Fruit fly (Drosophila melanogaster): ENCODE data around the gene CG43347.
A peak's percentile ranks its signal among the peaks of the same experiment; 100 is the strongest.

The CG43347 gene

DNA sequence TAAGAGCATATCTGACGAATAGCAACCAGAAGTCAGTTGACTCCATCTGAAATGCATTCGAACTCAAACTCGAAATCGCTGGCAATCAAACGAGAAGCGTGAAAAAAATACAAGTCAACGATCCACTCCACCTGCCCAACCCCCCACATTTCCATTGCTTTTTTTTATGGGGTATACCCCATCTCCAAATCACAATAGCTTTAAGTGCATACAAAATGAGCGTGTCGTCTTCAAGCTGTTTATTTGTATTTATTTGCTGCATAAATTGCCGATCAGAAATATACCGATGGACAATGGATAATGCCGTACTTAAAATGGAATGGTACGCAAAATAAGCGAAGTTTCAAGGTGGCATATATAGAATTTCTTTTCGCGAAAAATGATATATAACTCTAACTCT, 40.4 kb downstream of the CG43347 start:
- TF ChIP-seq bab1 (GFP tag; optimal IDR thresholded peaks at IDR 0.05) (no peak), tj (GFP tag; optimal IDR thresholded peaks at IDR 0.05) (peak; percentile 52)

DNA sequence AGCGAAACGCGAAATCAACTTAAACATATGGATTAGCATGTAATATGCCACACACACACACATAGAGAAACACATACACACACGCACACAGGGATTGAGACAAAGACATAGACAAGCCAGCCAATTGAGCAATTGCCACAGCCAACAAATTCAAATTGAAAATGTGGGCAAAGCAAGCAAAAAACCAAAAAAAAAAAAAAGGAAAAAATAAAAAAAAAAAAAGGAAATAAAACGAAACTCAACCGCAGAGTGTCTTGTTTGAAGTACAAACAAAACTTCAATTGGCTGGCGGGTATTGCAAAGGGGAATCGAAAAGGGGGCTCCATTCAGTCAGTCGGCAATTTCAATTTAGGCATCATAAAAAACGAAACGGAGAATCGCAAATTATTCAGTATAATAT, 42.2 kb downstream of the CG43347 start:
- TF ChIP-seq CG7045 (GFP tag; optimal IDR thresholded peaks at IDR 0.05) (no peak), cnc (optimal IDR thresholded peaks at IDR 0.05) (no peak), CG7101 (tag; optimal IDR thresholded peaks at IDR 0.05) (no peak), CG33017 (tag; optimal IDR thresholded peaks at IDR 0.05) (no peak), Hr96 (GFP tag; optimal IDR thresholded peaks at IDR 0.05) (no peak), CG14711 (tag; optimal IDR thresholded peaks at IDR 0.05) (no peak), CG11617 (GFP tag; optimal IDR thresholded peaks at IDR 0.05) (no peak), Clk (GFP tag; optimal IDR thresholded peaks at IDR 0.05) (no peak), kay (GFP tag; ENCODE audit: borderline replicate concordance) (no peak), pad (GFP tag; optimal IDR thresholded peaks at IDR 0.05) (no peak), CG1620 (GFP tag; optimal IDR thresholded peaks at IDR 0.05) (no peak), bab1 (GFP tag; optimal IDR thresholded peaks at IDR 0.05) (no peak), CG5204 (GFP tag; optimal IDR thresholded peaks at IDR 0.05) (no peak), tj (GFP tag; optimal IDR thresholded peaks at IDR 0.05) (no peak), ovo (GFP tag; optimal IDR thresholded peaks at IDR 0.05) (no peak), Mnt (GFP tag; optimal IDR thresholded peaks at IDR 0.05) (no peak), CG12768 (GFP tag; optimal IDR thresholded peaks at IDR 0.05) (no peak), toe (GFP tag; optimal IDR thresholded peaks at IDR 0.05) (no peak), cic (GFP tag; optimal IDR thresholded peaks at IDR 0.05) (no peak)

DNA sequence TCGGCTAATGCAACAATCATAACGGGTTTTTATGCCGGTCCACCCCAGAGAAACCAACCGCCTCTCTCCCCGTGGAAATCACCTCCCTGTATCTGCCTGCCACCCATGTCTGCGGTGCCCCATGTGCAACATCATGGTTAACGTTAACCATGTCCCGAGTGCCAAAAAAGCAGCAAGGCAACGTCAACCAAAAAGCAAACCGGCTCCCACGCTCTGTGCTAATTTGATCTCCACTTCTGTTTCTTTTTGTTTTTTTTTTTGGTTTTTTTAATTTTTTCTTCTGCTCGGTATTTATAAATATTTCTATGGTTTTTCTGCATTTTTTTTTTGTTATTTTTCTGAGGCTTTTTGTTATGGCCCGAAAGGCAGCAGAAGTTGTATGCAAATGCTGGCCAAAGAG, 43.0 kb downstream of the CG43347 start:
- TF ChIP-seq cic (GFP tag; optimal IDR thresholded peaks at IDR 0.05) (no peak), CG12768 (GFP tag; optimal IDR thresholded peaks at IDR 0.05) (no peak), cnc (optimal IDR thresholded peaks at IDR 0.05) (no peak), CG1620 (GFP tag; optimal IDR thresholded peaks at IDR 0.05) (no peak), toe (GFP tag; optimal IDR thresholded peaks at IDR 0.05) (no peak), Clk (GFP tag; optimal IDR thresholded peaks at IDR 0.05) (no peak), Mnt (GFP tag; optimal IDR thresholded peaks at IDR 0.05) (no peak), CG7101 (tag; optimal IDR thresholded peaks at IDR 0.05) (no peak), tj (GFP tag; optimal IDR thresholded peaks at IDR 0.05) (no peak), kay (GFP tag; ENCODE audit: borderline replicate concordance) (no peak), pad (GFP tag; optimal IDR thresholded peaks at IDR 0.05) (no peak), Crg-1 (GFP tag; optimal IDR thresholded peaks at IDR 0.05) (no peak), CG33017 (tag; optimal IDR thresholded peaks at IDR 0.05) (no peak), bab1 (GFP tag; optimal IDR thresholded peaks at IDR 0.05) (no peak), CG5204 (GFP tag; optimal IDR thresholded peaks at IDR 0.05) (no peak), CG11617 (GFP tag; optimal IDR thresholded peaks at IDR 0.05) (no peak), Hr96 (GFP tag; optimal IDR thresholded peaks at IDR 0.05) (no peak), CG7045 (GFP tag; optimal IDR thresholded peaks at IDR 0.05) (no peak), ovo (GFP tag; optimal IDR thresholded peaks at IDR 0.05) (no peak)

DNA sequence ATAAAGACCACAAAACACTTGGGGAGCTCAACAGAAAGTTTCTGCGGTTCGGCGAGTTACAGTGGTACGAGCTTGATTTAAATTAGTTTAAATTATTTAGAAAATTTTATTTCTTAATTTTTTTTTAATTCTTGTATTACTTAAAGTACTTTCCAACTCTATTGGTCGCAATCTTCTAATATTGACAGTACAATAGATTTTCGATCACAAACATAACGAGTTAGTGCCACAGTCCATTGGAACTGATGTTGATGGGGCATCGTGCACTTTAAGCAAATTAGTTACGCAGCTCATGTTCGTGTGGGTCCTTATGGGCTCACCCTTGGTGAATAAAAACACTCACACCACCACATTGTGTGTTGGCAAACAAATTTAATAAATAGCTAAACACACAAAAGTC, 46.4 kb downstream of the CG43347 start:
- TF ChIP-seq cnc (optimal IDR thresholded peaks at IDR 0.05) (no peak), Clk (GFP tag; optimal IDR thresholded peaks at IDR 0.05) (no peak), cic (GFP tag; optimal IDR thresholded peaks at IDR 0.05) (no peak), pad (GFP tag; optimal IDR thresholded peaks at IDR 0.05) (no peak), CG14711 (tag; optimal IDR thresholded peaks at IDR 0.05) (no peak), Crg-1 (GFP tag; optimal IDR thresholded peaks at IDR 0.05) (no peak), tj (GFP tag; optimal IDR thresholded peaks at IDR 0.05) (no peak), CG1620 (GFP tag; optimal IDR thresholded peaks at IDR 0.05) (no peak), CG12768 (GFP tag; optimal IDR thresholded peaks at IDR 0.05) (no peak), CG5204 (GFP tag; optimal IDR thresholded peaks at IDR 0.05) (no peak), CG33017 (tag; optimal IDR thresholded peaks at IDR 0.05) (no peak), CG11617 (GFP tag; optimal IDR thresholded peaks at IDR 0.05) (no peak), Mnt (GFP tag; optimal IDR thresholded peaks at IDR 0.05) (no peak), ovo (GFP tag; optimal IDR thresholded peaks at IDR 0.05) (no peak), Hr96 (GFP tag; optimal IDR thresholded peaks at IDR 0.05) (no peak), kay (GFP tag; ENCODE audit: borderline replicate concordance) (no peak), toe (GFP tag; optimal IDR thresholded peaks at IDR 0.05) (no peak), bab1 (GFP tag; optimal IDR thresholded peaks at IDR 0.05) (no peak)

DNA sequence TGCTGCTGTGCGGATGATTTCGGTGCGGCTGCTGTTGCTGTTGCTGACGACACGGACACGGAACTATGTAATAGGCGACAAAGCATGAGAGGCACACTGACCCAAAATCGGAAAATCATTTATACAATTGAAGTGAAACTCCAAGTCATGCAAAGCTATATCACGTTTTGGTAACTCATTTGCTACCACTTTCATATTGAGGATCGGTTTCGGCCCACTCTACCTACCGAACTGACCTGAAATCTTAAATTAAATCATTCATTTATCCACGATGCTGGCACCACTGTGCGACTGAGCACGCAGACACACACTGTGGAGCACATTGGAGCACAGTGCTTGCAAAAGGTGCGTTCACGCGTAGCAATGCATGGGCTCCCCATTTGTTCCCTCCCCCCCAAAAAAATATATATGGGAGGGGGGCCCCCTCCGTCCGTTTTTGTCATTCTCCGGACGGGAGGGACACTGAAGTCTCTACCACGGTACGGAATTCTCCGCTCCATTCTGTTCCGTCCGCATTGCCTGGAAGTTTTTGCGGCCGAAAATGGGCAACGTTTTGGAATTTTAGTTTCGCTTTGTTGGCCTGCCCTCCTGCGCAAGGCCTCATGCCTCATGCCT, 49.7 kb downstream of the CG43347 start:
- TF ChIP-seq kay (GFP tag; ENCODE audit: borderline replicate concordance): no peak
- TF ChIP-seq CG1620 (GFP tag; optimal IDR thresholded peaks at IDR 0.05): no peak
- TF ChIP-seq CG33017 (tag; optimal IDR thresholded peaks at IDR 0.05): no peak
- TF ChIP-seq Mnt (GFP tag; optimal IDR thresholded peaks at IDR 0.05): no peak
- TF ChIP-seq CG5204 (GFP tag; optimal IDR thresholded peaks at IDR 0.05): no peak
- TF ChIP-seq Clk (GFP tag; optimal IDR thresholded peaks at IDR 0.05): no peak
- TF ChIP-seq CG11617 (GFP tag; optimal IDR thresholded peaks at IDR 0.05): no peak
- TF ChIP-seq CG7045 (GFP tag; optimal IDR thresholded peaks at IDR 0.05): no peak
- TF ChIP-seq tj (GFP tag; optimal IDR thresholded peaks at IDR 0.05): no peak
- no peak for TF ChIP-seq CG14711 (tag; optimal IDR thresholded peaks at IDR 0.05)
- TF ChIP-seq bab1 (GFP tag; optimal IDR thresholded peaks at IDR 0.05): no peak
- TF ChIP-seq cic (GFP tag; optimal IDR thresholded peaks at IDR 0.05): no peak
- TF ChIP-seq pad (GFP tag; optimal IDR thresholded peaks at IDR 0.05): no peak

DNA sequence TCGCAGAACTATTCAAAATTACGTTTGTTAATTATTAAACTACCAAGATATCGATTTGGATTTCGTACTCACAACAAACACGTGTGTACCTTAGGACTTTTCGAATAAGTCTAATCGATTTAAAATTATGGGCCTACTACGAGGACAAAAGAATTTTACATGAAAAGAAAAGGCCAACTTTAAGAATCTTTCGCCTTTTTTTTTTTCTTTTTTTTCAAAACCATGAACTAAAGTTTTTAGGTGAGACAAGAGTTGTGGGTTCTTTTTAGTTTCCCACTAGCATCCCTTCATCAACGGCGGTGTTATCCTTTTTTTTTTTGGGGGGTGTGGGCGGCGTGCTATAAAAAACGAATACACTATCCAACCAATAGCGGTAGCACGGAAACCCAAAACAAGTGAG, 53.5 kb downstream of the CG43347 start, which contains the start of gene CG15296:
Gene CG15296 (minus strand): TSS at position 101 of the 400 bp plus-strand sequence.
- no peak for TF ChIP-seq toe (GFP tag; optimal IDR thresholded peaks at IDR 0.05)
- no peak for TF ChIP-seq CG1620 (GFP tag; optimal IDR thresholded peaks at IDR 0.05)
- TF ChIP-seq CG11617 (GFP tag; optimal IDR thresholded peaks at IDR 0.05): no peak
- TF ChIP-seq kay (GFP tag; ENCODE audit: borderline replicate concordance): no peak
- no peak for TF ChIP-seq CG14711 (tag; optimal IDR thresholded peaks at IDR 0.05)
- TF ChIP-seq bab1 (GFP tag; optimal IDR thresholded peaks at IDR 0.05): no peak
- TF ChIP-seq CG7101 (tag; optimal IDR thresholded peaks at IDR 0.05): no peak
- TF ChIP-seq CG5204 (GFP tag; optimal IDR thresholded peaks at IDR 0.05): no peak
- TF ChIP-seq cic (GFP tag; optimal IDR thresholded peaks at IDR 0.05): no peak
- no peak for TF ChIP-seq Hr96 (GFP tag; optimal IDR thresholded peaks at IDR 0.05)
- TF ChIP-seq CG12768 (GFP tag; optimal IDR thresholded peaks at IDR 0.05): no peak

All from whole organism, adult.